Fruit fly (Drosophila melanogaster): Measurements from ENCODE around the gene CG12078.
A peak's percentile ranks its signal among the peaks of the same experiment; 100 is the strongest.

dm6 chr3L:3250922-3251658 lies 7.0 kb upstream of the CG12078 start:
- TF ChIP-seq Mnt (GFP tag; optimal IDR thresholded peaks at IDR 0.05) (no peak), CG7101 (tag; optimal IDR thresholded peaks at IDR 0.05) (no peak), tj (GFP tag; optimal IDR thresholded peaks at IDR 0.05) (peak; percentile 84), CG14711 (tag; optimal IDR thresholded peaks at IDR 0.05) (no peak), Crg-1 (GFP tag; optimal IDR thresholded peaks at IDR 0.05) (no peak), cic (GFP tag; optimal IDR thresholded peaks at IDR 0.05) (no peak), CG7045 (GFP tag; optimal IDR thresholded peaks at IDR 0.05) (no peak), ovo (GFP tag; optimal IDR thresholded peaks at IDR 0.05) (no peak)

Data from whole organism, adult.